Fruit fly (Drosophila melanogaster) whole organism, embryonic: ENCODE measurements around the gene CG15740.

Experiments used
- Abd-B ChIP-seq: fragments of 200-800 bp; sonication (Bioruptor generic); optimal IDR thresholded peaks from 2 replicates; lab custom pipeline; 2018; ENCODE audit warnings: missing biosample characterization, mild to moderate bottlenecking, missing genetic modification characterization, moderate library complexity
- Atf6 ChIP-seq: fragments of 200-800 bp; sonication (Bioruptor generic); IDR thresholded peaks from 2 replicates; pipeline ENCODE4 v1.3.6; 2022; ENCODE audit warnings: missing biosample characterization, missing genetic modification characterization
- BEAF-32 ChIP-seq: fragments of 200-800 bp; sonication (Bioruptor generic); optimal IDR thresholded peaks from 3 replicates; lab custom pipeline; 2017; ENCODE audit warnings: missing biosample characterization, missing genetic modification characterization, mild to moderate bottlenecking, moderate library complexity, missing genetic modification reagents
- CG10209 ChIP-seq: fragments of 200-800 bp; sonication (Bioruptor generic); optimal IDR thresholded peaks from 3 replicates; lab custom pipeline; 2017; ENCODE audit warnings: missing biosample characterization, mild to moderate bottlenecking, missing genetic modification characterization, missing genetic modification reagents
- CG10321 ChIP-seq: fragments of 200-800 bp; sonication (Bioruptor generic); IDR thresholded peaks from 2 replicates; pipeline ENCODE4 v1.3.6; 2022; ENCODE audit warnings: missing biosample characterization, missing genetic modification characterization
- CG11695 ChIP-seq: fragments of 200-800 bp; sonication (Bioruptor generic); IDR thresholded peaks from 3 replicates; pipeline ENCODE4 v1.3.6; 2022; ENCODE audit warnings: missing biosample characterization, missing genetic modification characterization
- CG13424 ChIP-seq: fragments of 200-800 bp; sonication (Bioruptor generic); optimal IDR thresholded peaks from 2 replicates; lab custom pipeline; 2019; ENCODE audit warnings: missing biosample characterization, mild to moderate bottlenecking, missing genetic modification characterization, moderate library complexity
- CG13624 ChIP-seq: fragments of 200-800 bp; sonication (Bioruptor generic); optimal IDR thresholded peaks from 2 replicates; lab custom pipeline; 2016; ENCODE audit warnings: missing biosample characterization, missing genetic modification characterization
- CG14441 ChIP-seq: fragments of 200-800 bp; sonication (Bioruptor generic); IDR thresholded peaks from 2 replicates; pipeline ENCODE4 v1.3.6; 2022; ENCODE audit warnings: missing biosample characterization, missing genetic modification characterization
- CG15696 ChIP-seq: fragments of 200-800 bp; sonication (Bioruptor generic); optimal IDR thresholded peaks from 2 replicates; lab custom pipeline; 2019; ENCODE audit warnings: missing biosample characterization, mild to moderate bottlenecking, missing genetic modification characterization, moderate library complexity
- CG16815 ChIP-seq: fragments of 200-800 bp; sonication (Bioruptor generic); optimal IDR thresholded peaks from 3 replicates; lab custom pipeline; 2017; ENCODE audit warnings: missing biosample characterization, mild to moderate bottlenecking, missing genetic modification characterization
- CG17361 ChIP-seq: fragments of 200-800 bp; sonication (Bioruptor generic); IDR thresholded peaks from 3 replicates; pipeline ENCODE4 v1.3.6; 2022; ENCODE audit warnings: missing biosample characterization, missing genetic modification characterization
- CG2120 ChIP-seq: fragments of 200-800 bp; sonication (Bioruptor generic); optimal IDR thresholded peaks from 3 replicates; lab custom pipeline; 2016; ENCODE audit warnings: missing biosample characterization, missing genetic modification characterization
- CG2712 ChIP-seq: fragments of 200-800 bp; optimal IDR thresholded peaks from 3 replicates; lab custom pipeline; 2019; ENCODE audit warnings: missing biosample characterization, mild to moderate bottlenecking, missing genetic modification characterization, moderate library complexity
- CG31388 ChIP-seq: fragments of 200-800 bp; sonication (Bioruptor generic); optimal IDR thresholded peaks from 2 replicates; lab custom pipeline; 2016; ENCODE audit warnings: missing biosample characterization, missing genetic modification characterization
- CG32532 ChIP-seq: fragments of 200-800 bp; sonication (Bioruptor generic); IDR thresholded peaks from 2 replicates; pipeline ENCODE4 v1.3.6; 2022; ENCODE audit warnings: missing biosample characterization, missing genetic modification characterization
- CG32772 ChIP-seq: fragments of 200-800 bp; sonication (Bioruptor generic); IDR thresholded peaks from 2 replicates; pipeline ENCODE4 v1.3.6; 2022; ENCODE audit warnings: missing biosample characterization, missing genetic modification characterization
- CG33557 ChIP-seq: fragments of 200-800 bp; sonication (Bioruptor generic); optimal IDR thresholded peaks from 2 replicates; lab custom pipeline; 2019; ENCODE audit warnings: missing biosample characterization, mild to moderate bottlenecking, missing genetic modification characterization, moderate library complexity
- CG34224 ChIP-seq: fragments of 200-800 bp; sonication (Bioruptor generic); IDR thresholded peaks from 3 replicates; pipeline ENCODE4 v1.3.6; 2022; ENCODE audit warnings: missing biosample characterization, missing genetic modification characterization; ENCODE audit not compliant: partially characterized antibody
- CG4730 ChIP-seq: fragments of 200-800 bp; sonication (Bioruptor generic); IDR thresholded peaks from 2 replicates; pipeline ENCODE4 v1.3.6; 2022; ENCODE audit warnings: missing biosample characterization, missing genetic modification characterization
- CG6683 ChIP-seq: fragments of 200-800 bp; sonication (Bioruptor generic); optimal IDR thresholded peaks from 2 replicates; lab custom pipeline; 2017; ENCODE audit warnings: missing biosample characterization, mild to moderate bottlenecking, missing genetic modification characterization, missing genetic modification reagents
- CG6689 ChIP-seq: fragments of 200-800 bp; sonication (Bioruptor generic); IDR thresholded peaks from 2 replicates; pipeline ENCODE4 v1.3.6; 2022; ENCODE audit warnings: missing biosample characterization, missing genetic modification characterization
- CG9727 ChIP-seq: fragments of 200-800 bp; sonication (Bioruptor generic); optimal IDR thresholded peaks from 3 replicates; lab custom pipeline; 2017; ENCODE audit warnings: missing biosample characterization, mild to moderate bottlenecking, missing genetic modification characterization
- CrebB ChIP-seq: fragments of 200-800 bp; sonication (Bioruptor generic); optimal IDR thresholded peaks from 3 replicates; lab custom pipeline; 2018; ENCODE audit warnings: missing biosample characterization, mild to moderate bottlenecking, missing genetic modification characterization
- Dip2 ChIP-seq: fragments of 200-800 bp; sonication (Bioruptor generic); IDR thresholded peaks from 2 replicates; pipeline ENCODE4 v1.3.6; 2022; ENCODE audit warnings: missing biosample characterization, missing genetic modification characterization
- Drgx ChIP-seq: fragments of 200-800 bp; sonication (Bioruptor generic); IDR thresholded peaks from 2 replicates; pipeline ENCODE4 v1.3.6; 2022; ENCODE audit warnings: missing biosample characterization, missing genetic modification characterization
- Eip74EF ChIP-seq, 2 experiments: fragments of 200-800 bp in 1 of 2; fragments of >200 bp in 1 of 2; sonication (Bioruptor generic) in 1 of 2; optimal IDR thresholded peaks; 2 replicates each; lab custom pipeline; 2017 to 2019; ENCODE audit warnings: missing biosample characterization in 2 of 2, missing genetic modification characterization in 2 of 2, mild to moderate bottlenecking in 1 of 2, moderate library complexity in 1 of 2
- TFAM ChIP-seq: fragments of 200-800 bp; sonication (Bioruptor generic); optimal IDR thresholded peaks from 2 replicates; lab custom pipeline; 2017; ENCODE audit warnings: missing biosample characterization, missing genetic modification characterization, inconsistent platforms
- YL-1 ChIP-seq: fragments of 200-800 bp; sonication (Bioruptor generic); optimal IDR thresholded peaks from 3 replicates; lab custom pipeline; 2017; ENCODE audit warnings: missing biosample characterization, mild to moderate bottlenecking, missing genetic modification characterization
- cg ChIP-seq: fragments of 200-800 bp; sonication (Bioruptor generic); optimal IDR thresholded peaks from 3 replicates; lab custom pipeline; 2019; ENCODE audit warnings: missing biosample characterization, mild to moderate bottlenecking, missing genetic modification characterization, moderate library complexity
- chif ChIP-seq, 2 experiments: fragments of 200-800 bp; sonication (Bioruptor generic); optimal IDR thresholded peaks; 3 replicates each; lab custom pipeline; 2016; ENCODE audit warnings: missing biosample characterization in 2 of 2, missing genetic modification characterization in 2 of 2
- chinmo ChIP-seq: fragments of 200-800 bp; sonication (Bioruptor generic); IDR thresholded peaks from 4 replicates; pipeline ENCODE4 v1.3.6; 2022; ENCODE audit warnings: missing biosample characterization, missing genetic modification characterization; ENCODE audit not compliant: partially characterized antibody
- dmrt99B ChIP-seq: fragments of 200-800 bp; sonication (Bioruptor generic); optimal IDR thresholded peaks from 2 replicates; lab custom pipeline; 2018; ENCODE audit warnings: missing biosample characterization, mild to moderate bottlenecking, missing genetic modification characterization, moderate library complexity
- ems ChIP-seq: fragments of 200-800 bp; sonication (Bioruptor generic); optimal IDR thresholded peaks from 3 replicates; lab custom pipeline; 2016; ENCODE audit warnings: missing biosample characterization, missing genetic modification characterization
- fd96Cb ChIP-seq: fragments of 200-800 bp; sonication (Bioruptor generic); optimal IDR thresholded peaks from 2 replicates; lab custom pipeline; 2018; ENCODE audit warnings: missing biosample characterization, mild to moderate bottlenecking, missing genetic modification characterization, moderate library complexity
- h ChIP-seq: fragments of >200 bp; optimal IDR thresholded peaks from 2 replicates; lab custom pipeline; 2017
- ind ChIP-seq: fragments of 200-800 bp; sonication (Bioruptor generic); optimal IDR thresholded peaks from 3 replicates; lab custom pipeline; 2016; ENCODE audit warnings: missing biosample characterization, missing genetic modification characterization
- jumu ChIP-seq: fragments of 200-800 bp; sonication (Bioruptor generic); optimal IDR thresholded peaks from 3 replicates; lab custom pipeline; 2016; ENCODE audit warnings: missing biosample characterization, missing genetic modification characterization
- lilli ChIP-seq: fragments of 200-800 bp; sonication (Bioruptor generic); optimal IDR thresholded peaks from 3 replicates; lab custom pipeline; 2016; ENCODE audit warnings: missing biosample characterization, missing genetic modification characterization
- mam ChIP-seq: fragments of 200-800 bp; sonication (Bioruptor generic); optimal IDR thresholded peaks from 3 replicates; lab custom pipeline; 2016; ENCODE audit warnings: missing biosample characterization, missing genetic modification characterization
- otp ChIP-seq: fragments of 200-800 bp; sonication (Bioruptor generic); IDR thresholded peaks from 3 replicates; pipeline ENCODE4, ENCODE4 v1.3.6; 2022; ENCODE audit warnings: missing biosample characterization, missing genetic modification characterization
- pfk ChIP-seq: fragments of 200-800 bp; sonication (Bioruptor generic); optimal IDR thresholded peaks from 2 replicates; lab custom pipeline; 2018; ENCODE audit warnings: missing biosample characterization, mild to moderate bottlenecking, missing genetic modification characterization, moderate library complexity
- ro ChIP-seq: fragments of 200-800 bp; sonication (Bioruptor generic); IDR thresholded peaks from 2 replicates; pipeline ENCODE4 v1.3.6; 2022; ENCODE audit warnings: missing biosample characterization, missing genetic modification characterization
- row ChIP-seq: fragments of 200-800 bp; sonication (Bioruptor generic); IDR thresholded peaks from 3 replicates; pipeline ENCODE4 v1.3.6; 2022; ENCODE audit warnings: missing biosample characterization, missing genetic modification characterization
- sisA ChIP-seq: fragments of 200-800 bp; sonication (Bioruptor generic); IDR thresholded peaks from 2 replicates; pipeline ENCODE4 v1.3.6; 2022; ENCODE audit warnings: missing biosample characterization, missing genetic modification characterization
- sug ChIP-seq: fragments of 200-800 bp; optimal IDR thresholded peaks from 2 replicates; lab custom pipeline; 2019; ENCODE audit warnings: missing biosample characterization, mild to moderate bottlenecking, missing genetic modification characterization, moderate library complexity
- toy ChIP-seq: fragments of 200-800 bp; sonication (Bioruptor generic); IDR thresholded peaks from 2 replicates; pipeline ENCODE4 v1.3.6; 2022; ENCODE audit warnings: missing biosample characterization, missing genetic modification characterization
- yki ChIP-seq: fragments of >200 bp; optimal IDR thresholded peaks from 3 replicates; lab custom pipeline; 2018
- zen2 ChIP-seq: fragments of 200-800 bp; sonication (Bioruptor generic); IDR thresholded peaks from 3 replicates; pipeline ENCODE4 v1.3.6; 2022; ENCODE audit warnings: missing biosample characterization, missing genetic modification characterization; ENCODE audit not compliant: partially characterized antibody

CG15740 gene

DNA sequence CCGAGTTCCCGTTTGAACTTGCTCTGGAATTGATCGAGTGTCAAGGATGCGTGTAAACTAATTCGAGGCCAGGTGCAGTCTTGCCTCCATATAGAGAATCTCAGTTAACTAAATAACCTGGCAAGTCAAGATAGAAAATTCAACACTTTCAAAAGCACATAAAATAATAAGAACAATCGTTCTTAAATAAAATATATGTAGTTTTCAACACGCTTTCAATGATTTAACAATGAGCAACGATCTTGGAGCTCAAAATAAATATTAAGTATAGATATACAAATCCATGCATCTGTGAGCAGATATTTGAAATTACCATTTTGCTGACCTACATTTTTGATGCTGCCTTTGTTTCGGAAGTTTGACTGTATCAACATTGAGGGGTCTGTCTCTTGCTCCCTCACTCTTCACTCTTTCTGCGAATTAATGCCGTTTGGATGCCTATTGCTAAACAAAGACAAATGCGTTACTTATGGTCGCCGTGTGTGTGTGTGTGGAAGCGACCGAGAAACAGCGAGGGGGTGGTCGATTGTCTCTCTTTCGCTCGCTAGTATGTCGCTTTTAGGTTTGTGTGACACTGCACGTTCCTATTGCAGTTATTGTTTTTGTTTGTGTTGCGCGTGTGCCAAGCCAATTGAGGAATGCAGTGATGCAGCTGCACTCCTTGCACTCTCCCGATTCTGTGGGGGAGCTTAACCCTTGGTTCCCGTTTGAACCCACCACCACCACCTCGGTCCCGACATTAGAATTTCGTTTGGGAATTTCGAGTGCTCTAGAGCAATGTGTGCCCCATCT is 25.4 kb downstream of the CG15740 start (continued):
- 0 out of 3 replicates have a peak, but pooled peaks have one; percentile 7 for TF ChIP-seq otp (GFP tag; lab: Robert Waterston, UW)
- peak; percentile 11 for TF ChIP-seq lilli (GFP tag; lab: Kevin White, UChicago)
- TF ChIP-seq Atf6 (GFP tag; lab: Robert Waterston, UW) = no peak
- no peak for TF ChIP-seq CG33557
- TF ChIP-seq CG15696 (tag; lab: Kevin White, UChicago) = no peak
- TF ChIP-seq chif (GFP tag; optimal IDR thresholded peaks at IDR 0.05; lab: Kevin White, UChicago) = no peak
- TF ChIP-seq dmrt99B (tag; lab: Kevin White, UChicago) = peak; percentile 51
- TF ChIP-seq mam (GFP tag; lab: Kevin White, UChicago) = no peak
- TF ChIP-seq Dip2 (GFP tag; lab: Robert Waterston, UW) = no peak
- peak; percentile 33; the same call in 1 of the 2 replicates for TF ChIP-seq CG32532
- peak; percentile 19 for TF ChIP-seq ind (GFP tag; lab: Kevin White, UChicago)
- TF ChIP-seq chinmo (GFP tag; lab: Robert Waterston, UW) = peak; percentile 53; the same call in 1 of the 4 replicates
- TF ChIP-seq CG2120 (GFP tag; lab: Kevin White, UChicago) = peak; percentile 11
- TF ChIP-seq zen2 = no peak
- TF ChIP-seq yki (lab: Kevin White, UChicago) = no peak
- TF ChIP-seq CG31388 = no peak
- no peak for TF ChIP-seq CG34224 (GFP tag; lab: Robert Waterston, UW)
- TF ChIP-seq BEAF-32 = no peak
- 0 out of 2 replicates have a peak, but pooled peaks have one; percentile 15 for TF ChIP-seq sisA (GFP tag; lab: Robert Waterston, UW)
- no peak for TF ChIP-seq jumu
- TF ChIP-seq CG16815 (GFP tag; lab: Kevin White, UChicago) = no peak
- TF ChIP-seq ro = no peak
- peak; percentile 23 for TF ChIP-seq sug (tag; lab: Kevin White, UChicago)
- TF ChIP-seq pfk = peak; percentile 21
- peak; percentile 39 for TF ChIP-seq cg
- TF ChIP-seq CrebB = no peak
- no peak for TF ChIP-seq toy (GFP tag; lab: Robert Waterston, UW)
- peak; percentile 26; the same call in 1 of the 2 replicates for TF ChIP-seq CG10321 (GFP tag; lab: Robert Waterston, UW)
- TF ChIP-seq ems = no peak
- TF ChIP-seq CG4730 (GFP tag; lab: Robert Waterston, UW) = 0 out of 2 replicates have a peak, but pooled peaks have one; percentile 3
- TF ChIP-seq TFAM (GFP tag; lab: Kevin White, UChicago) = no peak
- TF ChIP-seq fd96Cb (tag; lab: Kevin White, UChicago) = peak; percentile 7
- TF ChIP-seq CG6689 (GFP tag; lab: Robert Waterston, UW) = 0 out of 2 replicates have a peak, but pooled peaks have one; percentile 32
- no peak for TF ChIP-seq Abd-B (GFP tag; lab: Kevin White, UChicago)
- peak; percentile 5 for TF ChIP-seq CG10209
- peak; percentile 46 for TF ChIP-seq CG13424 (tag; lab: Kevin White, UChicago)
- TF ChIP-seq CG2712 = peak; percentile 2
- TF ChIP-seq CG17361 (GFP tag; lab: Robert Waterston, UW) = 0 out of 3 replicates have a peak, but pooled peaks have one; percentile 44
- TF ChIP-seq CG14441 = peak; percentile 33; the same call in 1 of the 2 replicates
- TF ChIP-seq CG11695 (GFP tag; lab: Robert Waterston, UW) = peak; percentile 17; the same call in 1 of the 3 replicates
- no peak for TF ChIP-seq CG13624 (GFP tag; lab: Kevin White, UChicago)
- TF ChIP-seq h (lab: Kevin White, UChicago) = no peak
- peak; percentile 4 for TF ChIP-seq CG9727 (GFP tag; lab: Kevin White, UChicago)
- TF ChIP-seq YL-1 (GFP tag; lab: Kevin White, UChicago) = no peak
- TF ChIP-seq CG32772 = no peak
- no peak for TF ChIP-seq CG6683 (GFP tag; lab: Kevin White, UChicago)
- TF ChIP-seq Eip74EF (GFP tag; optimal IDR thresholded peaks at IDR 0.05; lab: Kevin White, UChicago) = peak in 1 of 2 experiments; percentile 12
- TF ChIP-seq Drgx (GFP tag; lab: Robert Waterston, UW) = peak; percentile 78; the same call in 1 of the 2 replicates
- peak; percentile 51 for TF ChIP-seq row (GFP tag; lab: Robert Waterston, UW)
